Worm (Caenorhabditis elegans) whole organism, L1 larva: Measurements from ENCODE around the gene chil-5.

Source experiments
- C16A3.4 ChIP-seq: fragments of 150-350 bp; optimal IDR thresholded peaks from 2 replicates; lab custom pipeline; 2014; ENCODE audit warnings: missing biosample characterization, missing genetic modification characterization
- F16B12.6 ChIP-seq: fragments of 150-350 bp; optimal IDR thresholded peaks from 2 replicates; lab custom pipeline; 2014; ENCODE audit warnings: missing biosample characterization, missing genetic modification characterization
- aha-1 ChIP-seq: fragments of 150-350 bp; optimal IDR thresholded peaks from 2 replicates; lab custom pipeline; 2014; ENCODE audit warnings: missing biosample characterization, missing genetic modification characterization
- ceh-63 ChIP-seq: fragments of 200-800 bp; sonication (Bioruptor generic); optimal IDR thresholded peaks from 2 replicates; lab custom pipeline; 2018; ENCODE audit warnings: mild to moderate bottlenecking, missing genetic modification characterization, missing compliant biosample characterization
- ceh-8 ChIP-seq: fragments of 200-800 bp; sonication (Bioruptor generic); optimal IDR thresholded peaks from 2 replicates; lab custom pipeline; 2018; ENCODE audit warnings: mild to moderate bottlenecking, missing genetic modification characterization, moderate library complexity, missing compliant biosample characterization
- ceh-88 ChIP-seq: fragments of 200-800 bp; sonication (Bioruptor generic); IDR thresholded peaks from 2 replicates; pipeline ENCODE4 v1.3.6; 2022; ENCODE audit warnings: missing genetic modification characterization, missing compliant biosample characterization
- ceh-90 ChIP-seq: sonication (generic microtip); optimal IDR thresholded peaks from 2 replicates; lab custom pipeline; 2016; ENCODE audit warnings: missing genetic modification characterization, missing compliant biosample characterization
- efl-1 ChIP-seq, 4 experiments: fragments of 150-350 bp; optimal IDR thresholded peaks in 3 of 4; peaks in 1 of 4; 1 replicate in 1 of 4; 2 replicates in 3 of 4; lab custom pipeline; 2014; ENCODE audit warnings: missing biosample characterization in 2 of 4, missing genetic modification characterization in 2 of 4, missing genetic modification reagents in 2 of 4
- egl-13 ChIP-seq: sonication (generic microtip); optimal IDR thresholded peaks from 2 replicates; lab custom pipeline; 2016; ENCODE audit warnings: missing genotype, missing genetic modification reagents, missing genetic modification characterization, missing compliant biosample characterization
- fkh-4 ChIP-seq: sonication (generic microtip); optimal IDR thresholded peaks from 2 replicates; lab custom pipeline; 2016; ENCODE audit warnings: missing compliant biosample characterization, missing genetic modification characterization, borderline replicate concordance
- fkh-8 ChIP-seq: sonication (generic microtip); optimal IDR thresholded peaks from 2 replicates; lab custom pipeline; 2016; ENCODE audit warnings: mild to moderate bottlenecking, missing genetic modification characterization, missing compliant biosample characterization
- fos-1 ChIP-seq: fragments of 150-350 bp; optimal IDR thresholded peaks from 2 replicates; lab custom pipeline; 2014; ENCODE audit warnings: missing biosample characterization, missing genetic modification characterization
- grh-1 ChIP-seq: fragments of 200-800 bp; sonication (Bioruptor generic); IDR thresholded peaks from 2 replicates; pipeline ENCODE4 v1.3.6; 2022; ENCODE audit warnings: missing genetic modification reagents, missing genetic modification characterization, missing compliant biosample characterization
- hlh-4 ChIP-seq: sonication (generic microtip); optimal IDR thresholded peaks from 2 replicates; lab custom pipeline; 2016; ENCODE audit warnings: mild to moderate bottlenecking, missing genetic modification characterization, missing compliant biosample characterization
- irx-1 ChIP-seq: sonication (generic microtip); optimal IDR thresholded peaks from 2 replicates; lab custom pipeline; 2016; ENCODE audit warnings: missing genetic modification characterization, missing compliant biosample characterization
- lin-14 ChIP-seq: fragments of 200-800 bp; sonication (Bioruptor generic); optimal IDR thresholded peaks from 2 replicates; lab custom pipeline; 2018; ENCODE audit warnings: mild to moderate bottlenecking, missing genetic modification characterization, moderate library complexity, missing compliant biosample characterization
- lin-15B ChIP-seq: fragments of 150-350 bp; sonication (generic microtip); optimal IDR thresholded peaks from 3 replicates; lab custom pipeline; 2014; ENCODE audit warnings: missing biosample characterization, missing genetic modification characterization
- lin-39 ChIP-seq: fragments of 150-350 bp; optimal IDR thresholded peaks from 2 replicates; lab custom pipeline; 2014; ENCODE audit warnings: missing biosample characterization, missing genetic modification reagents, missing genetic modification characterization
- lir-3 ChIP-seq: sonication (generic microtip); optimal IDR thresholded peaks from 2 replicates; lab custom pipeline; 2016; ENCODE audit warnings: mild to moderate bottlenecking, missing genetic modification characterization, moderate library complexity, missing compliant biosample characterization; ENCODE audit not compliant: poor library complexity
- lsy-2 ChIP-seq, 2 experiments: fragments of 150-350 bp; optimal IDR thresholded peaks; 2 replicates each; lab custom pipeline; 2014; ENCODE audit warnings: missing biosample characterization in 2 of 2, missing genetic modification characterization in 2 of 2
- mef-2 ChIP-seq: fragments of 150-350 bp; optimal IDR thresholded peaks from 2 replicates; lab custom pipeline; 2014; ENCODE audit warnings: missing biosample characterization, missing genetic modification characterization
- nhr-47 ChIP-seq: sonication (generic microtip); optimal IDR thresholded peaks from 2 replicates; lab custom pipeline; 2016; ENCODE audit warnings: mild to moderate bottlenecking, missing genetic modification characterization, moderate library complexity, missing compliant biosample characterization
- nhr-71 ChIP-seq: sonication (generic microtip); optimal IDR thresholded peaks from 2 replicates; lab custom pipeline; 2016; ENCODE audit warnings: mild to moderate bottlenecking, missing genetic modification characterization, moderate library complexity, missing compliant biosample characterization
- nhr-77 ChIP-seq: fragments of 150-350 bp; optimal IDR thresholded peaks from 2 replicates; lab custom pipeline; 2014; ENCODE audit warnings: missing biosample characterization, missing genetic modification characterization
- pag-3 ChIP-seq: sonication (generic microtip); optimal IDR thresholded peaks from 2 replicates; lab custom pipeline; 2017; ENCODE audit warnings: missing genetic modification characterization, mild to moderate bottlenecking, missing compliant biosample characterization, antibody characterized with exemption, borderline replicate concordance; ENCODE audit not compliant: insufficient read depth
- pax-3 ChIP-seq: fragments of 200-800 bp; sonication (Bioruptor generic); optimal IDR thresholded peaks from 2 replicates; lab custom pipeline; 2018; ENCODE audit warnings: mild to moderate bottlenecking, missing genetic modification characterization, moderate library complexity, missing compliant biosample characterization
- snu-23 ChIP-seq: sonication (generic microtip); optimal IDR thresholded peaks from 2 replicates; lab custom pipeline; 2016; ENCODE audit warnings: missing genetic modification characterization, missing compliant biosample characterization
- swsn-7 ChIP-seq: sonication (generic microtip); optimal IDR thresholded peaks from 2 replicates; lab custom pipeline; 2016; ENCODE audit warnings: missing genetic modification characterization, missing compliant biosample characterization
- tbx-2 ChIP-seq: sonication (generic microtip); optimal IDR thresholded peaks from 2 replicates; lab custom pipeline; 2016; ENCODE audit warnings: missing genetic modification characterization, missing compliant biosample characterization
- unc-130 ChIP-seq: fragments of 150-350 bp; optimal IDR thresholded peaks from 2 replicates; lab custom pipeline; 2017; ENCODE audit warnings: missing biosample characterization, missing genetic modification characterization, inconsistent platforms
- unc-30 ChIP-seq: sonication (generic microtip); optimal IDR thresholded peaks from 2 replicates; lab custom pipeline; 2017; ENCODE audit warnings: missing biosample characterization, missing genetic modification characterization
- unc-62 ChIP-seq: fragments of 150-350 bp; optimal IDR thresholded peaks from 2 replicates; lab custom pipeline; 2014; ENCODE audit warnings: missing biosample characterization, missing genetic modification reagents, missing genetic modification characterization
- unc-98 ChIP-seq: fragments of 200-800 bp; sonication (Bioruptor generic); IDR thresholded peaks from 2 replicates; pipeline ENCODE4 v1.3.6; 2022; ENCODE audit warnings: missing genetic modification characterization, missing compliant biosample characterization
- zag-1 ChIP-seq: fragments of 150-350 bp; optimal IDR thresholded peaks from 2 replicates; lab custom pipeline; 2014; ENCODE audit warnings: missing biosample characterization, missing genetic modification characterization
- ztf-4 ChIP-seq: fragments of 150-350 bp; optimal IDR thresholded peaks from 2 replicates; lab custom pipeline; 2014; ENCODE audit warnings: missing biosample characterization, missing genetic modification characterization

chil-5 gene

DNA sequence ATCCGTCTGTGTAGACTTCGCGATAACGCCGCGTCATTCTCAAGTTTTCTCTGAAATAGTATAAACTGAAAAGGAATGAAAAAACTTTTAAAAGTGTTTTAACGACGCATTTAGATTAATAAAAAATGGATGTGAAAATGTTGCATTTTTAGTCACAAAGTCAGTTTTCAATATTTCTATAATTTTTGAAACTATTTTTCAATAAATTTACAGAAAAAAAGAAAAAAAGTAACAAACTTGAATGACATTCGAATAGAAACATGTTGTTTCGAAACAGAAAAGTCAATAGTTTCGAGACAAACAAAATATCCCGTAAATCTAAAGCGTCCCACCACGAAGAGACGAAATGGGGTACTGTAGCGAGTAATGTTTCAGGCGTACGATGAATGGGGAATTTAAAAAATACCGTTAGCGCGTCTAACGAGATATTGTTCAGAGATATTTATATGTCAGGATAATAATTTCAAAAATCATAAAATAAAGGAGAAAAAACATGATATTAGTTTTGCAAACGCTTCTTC is 17.4 kb downstream of the chil-5 start, which contains the start of gene rnh-1.2:
TSS of gene rnh-1.2 (minus strand) at position 51 of the 521 bp plus-strand sequence.
- TF ChIP-seq mef-2 (no peak), nhr-47 (no peak), unc-98 (GFP tag; lab: Robert Waterston, UW) (no peak)
- TF ChIP-seq, all 84 proteins: peak for 0

DNA sequence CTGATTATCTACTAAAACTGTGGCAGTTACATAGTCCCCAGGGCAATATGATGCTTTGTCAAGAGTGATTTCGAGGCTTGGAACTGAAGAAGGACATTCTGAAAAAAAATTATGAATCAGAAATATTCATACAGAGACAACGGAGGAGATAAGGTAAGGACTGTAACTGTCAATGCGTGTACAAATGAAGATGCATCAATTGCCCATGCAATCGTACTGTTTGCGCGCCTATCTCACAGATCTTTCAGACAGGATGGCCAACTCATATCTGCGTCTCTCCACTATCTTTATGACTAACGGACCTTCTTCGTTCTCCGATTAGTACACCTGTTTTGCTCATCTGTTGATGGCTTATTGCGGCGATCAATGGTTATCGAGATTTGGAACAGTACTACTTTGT is 19.2 kb downstream of the chil-5 start, which contains the start of gene ZK938.11:
TSS of gene ZK938.11 (minus strand) at position 101 of the 400 bp plus-strand sequence.
- no peak for TF ChIP-seq egl-13 (tag; lab: Kevin White, UChicago)
- no peak for TF ChIP-seq ztf-4 (tag; lab: Kevin White, UChicago)
- TF ChIP-seq lir-3 (tag; lab: Kevin White, UChicago): no peak
- TF ChIP-seq C16A3.4 (tag; lab: Kevin White, UChicago): no peak
- TF ChIP-seq lin-39: no peak
- TF ChIP-seq F16B12.6 (tag; lab: Kevin White, UChicago): no peak
- TF ChIP-seq grh-1 (GFP tag; lab: Robert Waterston, UW): no peak
- TF ChIP-seq aha-1: no peak
- no peak for TF ChIP-seq nhr-47
- TF ChIP-seq fos-1: no peak
- no peak for TF ChIP-seq tbx-2
- TF ChIP-seq unc-30 (tag; lab: Kevin White, UChicago): no peak
- no peak for TF ChIP-seq efl-1 (optimal IDR thresholded peaks at IDR 0.05; lab: Kevin White, UChicago)
- TF ChIP-seq efl-1 (GFP tag; optimal IDR thresholded peaks at IDR 0.05 in 1 of 2; lab: Kevin White, UChicago): no peak
- no peak for TF ChIP-seq unc-62 (GFP tag; lab: Kevin White, UChicago)
- no peak for TF ChIP-seq fkh-4 (tag; lab: Kevin White, UChicago)
- TF ChIP-seq lin-15B: no peak
- TF ChIP-seq hlh-4 (tag; lab: Kevin White, UChicago): no peak
- TF ChIP-seq lin-14 (GFP tag; lab: Kevin White, UChicago): no peak
- TF ChIP-seq zag-1 (tag; lab: Kevin White, UChicago): no peak
- no peak for TF ChIP-seq ceh-90

DNA sequence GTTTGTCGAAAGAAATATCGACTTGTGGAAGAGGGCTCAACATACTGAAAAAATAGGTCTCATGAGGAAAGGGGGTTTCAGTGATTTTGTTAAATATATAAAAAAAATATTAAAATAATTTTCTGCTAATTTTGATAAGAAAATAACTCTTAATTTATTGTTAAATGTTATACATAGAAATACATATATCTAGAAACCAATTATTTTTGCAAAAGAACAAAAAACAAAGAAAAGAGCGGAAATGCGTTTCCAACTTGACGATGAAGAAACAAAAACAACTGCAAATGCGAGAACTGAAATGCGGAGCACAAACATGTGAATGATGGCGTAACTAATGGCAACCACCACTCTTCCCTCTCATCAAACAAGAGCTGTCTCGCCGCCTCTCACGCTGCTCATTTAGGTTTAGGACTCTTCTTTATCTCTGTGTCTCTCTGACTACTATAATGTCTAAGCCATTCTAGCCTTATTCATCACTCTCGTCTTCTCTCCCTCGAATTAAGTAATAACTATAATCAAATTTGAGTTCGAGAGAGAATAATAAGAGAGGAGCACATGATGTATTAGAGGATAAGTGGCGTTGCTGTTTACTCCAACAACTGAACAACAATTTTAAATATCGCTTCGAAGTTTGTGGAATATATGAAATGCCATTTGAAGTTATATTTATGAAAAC is 21.1 kb downstream of the chil-5 start, which contains the start of gene arrd-4:
TSS of gene arrd-4 (minus strand) at position 51 of the 676 bp plus-strand sequence.
- TF ChIP-seq swsn-7 (tag; lab: Kevin White, UChicago): peak; percentile 1
- TF ChIP-seq fkh-8 (tag; lab: Kevin White, UChicago): peak; percentile 88
- peak; percentile 4 for TF ChIP-seq egl-13 (tag; lab: Kevin White, UChicago)
- TF ChIP-seq grh-1 (GFP tag; lab: Robert Waterston, UW): no peak
- peak; percentile 47 for TF ChIP-seq pax-3
- TF ChIP-seq ceh-8 (GFP tag; lab: Kevin White, UChicago): peak; percentile 87
- TF ChIP-seq unc-130: no peak
- TF ChIP-seq, all 84 proteins: peak for 5

DNA sequence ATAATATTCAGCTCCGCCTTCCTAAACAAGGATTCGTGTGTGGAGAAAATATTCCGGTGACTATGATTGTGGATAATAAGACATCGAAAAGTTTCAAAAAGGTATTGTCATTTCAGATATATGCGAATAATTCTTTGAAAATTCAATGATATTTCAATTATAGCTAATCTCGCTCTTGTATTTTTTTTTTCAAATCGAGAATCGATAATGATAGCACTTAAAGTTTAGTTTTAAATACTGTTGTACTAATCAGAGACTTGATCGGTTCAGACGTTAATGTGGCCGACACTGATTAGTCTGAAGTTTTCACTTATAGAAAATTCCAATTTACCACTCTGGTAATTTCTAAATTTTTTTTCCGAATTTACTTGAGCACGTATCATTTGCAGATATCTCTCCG is 23.5 kb downstream of the chil-5 start:
- TF ChIP-seq ceh-63 (GFP tag; lab: Kevin White, UChicago): no peak
- TF ChIP-seq nhr-77 (tag; lab: Kevin White, UChicago): no peak
- TF ChIP-seq nhr-71 (tag; lab: Kevin White, UChicago): no peak
- TF ChIP-seq lsy-2 (tag; optimal IDR thresholded peaks at IDR 0.05; lab: Kevin White, UChicago): no peak
- no peak for TF ChIP-seq efl-1 (optimal IDR thresholded peaks at IDR 0.05; lab: Kevin White, UChicago)
- TF ChIP-seq efl-1 (GFP tag; optimal IDR thresholded peaks at IDR 0.05 in 1 of 2; lab: Kevin White, UChicago): no peak
- no peak for TF ChIP-seq unc-130
- TF ChIP-seq ceh-8 (GFP tag; lab: Kevin White, UChicago): no peak
- TF ChIP-seq ceh-88 (GFP tag; lab: Robert Waterston, UW): no peak
- TF ChIP-seq grh-1 (GFP tag; lab: Robert Waterston, UW): no peak
- TF ChIP-seq irx-1: no peak
- no peak for TF ChIP-seq unc-98 (GFP tag; lab: Robert Waterston, UW)
- no peak for TF ChIP-seq pag-3
- no peak for TF ChIP-seq ceh-90
- TF ChIP-seq snu-23 (GFP tag; lab: Kevin White, UChicago): no peak
- no peak for TF ChIP-seq unc-62 (GFP tag; lab: Kevin White, UChicago)
- TF ChIP-seq tbx-2: no peak
